Fruit fly (Drosophila melanogaster): ENCODE results near the gene CG5131.

DNA sequence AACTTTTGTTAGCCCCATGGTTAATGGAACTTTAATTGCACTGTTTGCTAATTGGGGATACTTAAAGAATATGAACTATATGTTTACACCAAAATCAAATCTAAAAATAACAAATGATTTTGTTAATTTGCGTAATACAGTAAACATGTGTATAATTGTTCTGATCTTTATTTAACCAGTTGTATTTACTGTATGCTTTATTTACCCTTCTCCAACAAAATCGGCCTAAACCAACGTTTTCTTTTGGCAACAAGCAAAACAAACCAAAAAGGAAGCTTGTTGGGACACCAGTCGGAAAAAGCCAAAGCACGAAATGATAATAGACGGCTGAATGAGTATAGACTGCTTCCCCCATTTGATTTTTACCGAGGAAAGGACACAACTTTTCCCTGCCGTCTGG lies 13.7 kb upstream of the CG5131 start:
- TF ChIP-seq Pif1B (GFP tag; optimal IDR thresholded peaks at IDR 0.05) (no peak), CG13204 (GFP tag; optimal IDR thresholded peaks at IDR 0.05) (no peak), CG14655 (GFP tag; optimal IDR thresholded peaks at IDR 0.05) (no peak), gl (tag; optimal IDR thresholded peaks at IDR 0.05) (no peak), CG32121 (GFP tag; IDR thresholded peaks at IDR 0.05) (no peak), Ets98B (GFP tag; IDR thresholded peaks at IDR 0.05) (no peak)
